Fruit fly (Drosophila melanogaster) whole organism, embryonic: ENCODE data around the gene CLS.

Experiments
- Abd-B ChIP-seq: fragments of 200-800 bp; sonication (Bioruptor generic); optimal IDR thresholded peaks from 2 replicates; lab custom pipeline; 2018; ENCODE audit warnings: missing biosample characterization, mild to moderate bottlenecking, missing genetic modification characterization, moderate library complexity
- Aef1 ChIP-seq: fragments of 200-800 bp; sonication (Bioruptor generic); IDR thresholded peaks from 3 replicates; pipeline ENCODE4 v1.3.6; 2022; ENCODE audit warnings: missing biosample characterization, missing genetic modification characterization
- CG10959 ChIP-seq: fragments of 200-800 bp; sonication (Bioruptor generic); IDR thresholded peaks from 2 replicates; pipeline ENCODE4 v1.3.6; 2022; ENCODE audit warnings: missing biosample characterization, missing genetic modification characterization
- CG11696 ChIP-seq: fragments of 200-800 bp; sonication (Bioruptor generic); IDR thresholded peaks from 2 replicates; pipeline ENCODE4 v1.3.6; 2022; ENCODE audit warnings: missing biosample characterization, missing genetic modification characterization
- CG12071 ChIP-seq: fragments of 200-800 bp; sonication (Bioruptor generic); optimal IDR thresholded peaks from 3 replicates; lab custom pipeline; 2018; ENCODE audit warnings: missing biosample characterization, mild to moderate bottlenecking, missing genetic modification characterization
- CG15514 ChIP-seq: fragments of 200-800 bp; sonication (Bioruptor generic); optimal IDR thresholded peaks from 3 replicates; lab custom pipeline; 2017; ENCODE audit warnings: missing biosample characterization, missing genetic modification characterization, mild to moderate bottlenecking, moderate library complexity, missing genetic modification reagents
- CG15696 ChIP-seq: fragments of 200-800 bp; sonication (Bioruptor generic); optimal IDR thresholded peaks from 2 replicates; lab custom pipeline; 2019; ENCODE audit warnings: missing biosample characterization, mild to moderate bottlenecking, missing genetic modification characterization, moderate library complexity
- CG1602 ChIP-seq: fragments of 200-800 bp; sonication (Bioruptor generic); optimal IDR thresholded peaks from 3 replicates; lab custom pipeline; 2016; ENCODE audit warnings: missing biosample characterization, missing genetic modification characterization
- CG17328 ChIP-seq: fragments of 200-800 bp; sonication (Bioruptor generic); IDR thresholded peaks from 2 replicates; pipeline ENCODE4 v1.3.6; 2022; ENCODE audit warnings: missing biosample characterization, missing genetic modification characterization
- CG1832 ChIP-seq: fragments of 200-800 bp; sonication (Bioruptor generic); optimal IDR thresholded peaks from 2 replicates; lab custom pipeline; 2017; ENCODE audit warnings: missing biosample characterization, mild to moderate bottlenecking, missing genetic modification characterization, inconsistent platforms
- CG32772 ChIP-seq: fragments of 200-800 bp; sonication (Bioruptor generic); IDR thresholded peaks from 2 replicates; pipeline ENCODE4 v1.3.6; 2022; ENCODE audit warnings: missing biosample characterization, missing genetic modification characterization
- CG34224 ChIP-seq: fragments of 200-800 bp; sonication (Bioruptor generic); IDR thresholded peaks from 3 replicates; pipeline ENCODE4 v1.3.6; 2022; ENCODE audit warnings: missing biosample characterization, missing genetic modification characterization; ENCODE audit not compliant: partially characterized antibody
- CG3726 ChIP-seq: fragments of 200-800 bp; sonication (Bioruptor generic); IDR thresholded peaks from 3 replicates; pipeline ENCODE4, ENCODE4 v1.3.6; 2022; ENCODE audit warnings: missing biosample characterization, missing genetic modification characterization
- CG5180 ChIP-seq: fragments of 200-800 bp; sonication (Bioruptor generic); optimal IDR thresholded peaks from 3 replicates; lab custom pipeline; 2017; ENCODE audit warnings: missing biosample characterization, missing genetic modification characterization, mild to moderate bottlenecking, moderate library complexity, missing genetic modification reagents
- CG6175 ChIP-seq: fragments of 200-800 bp; sonication (Bioruptor generic); IDR thresholded peaks from 3 replicates; pipeline ENCODE4 v1.3.6; 2022; ENCODE audit warnings: missing biosample characterization, missing genetic modification characterization
- CG6813 ChIP-seq: fragments of 200-800 bp; sonication (Bioruptor generic); optimal IDR thresholded peaks from 2 replicates; lab custom pipeline; 2017; ENCODE audit warnings: missing biosample characterization, missing genetic modification characterization, mild to moderate bottlenecking, moderate library complexity, missing genetic modification reagents
- CG9437 ChIP-seq: fragments of 200-800 bp; sonication (Bioruptor generic); optimal IDR thresholded peaks from 2 replicates; lab custom pipeline; 2018; ENCODE audit warnings: missing biosample characterization, mild to moderate bottlenecking, missing genetic modification characterization
- Doc3 ChIP-seq: fragments of 200-800 bp; sonication (Bioruptor generic); IDR thresholded peaks from 3 replicates; pipeline ENCODE4 v1.3.6; 2022; ENCODE audit warnings: missing biosample characterization, missing genetic modification characterization; ENCODE audit not compliant: partially characterized antibody
- E2f1 ChIP-seq: fragments of 200-800 bp; sonication (Bioruptor generic); IDR thresholded peaks from 2 replicates; pipeline ENCODE4 v1.3.6; 2022; ENCODE audit warnings: missing biosample characterization, missing genetic modification characterization
- ERR ChIP-seq: fragments of 200-800 bp; sonication (Bioruptor generic); optimal IDR thresholded peaks from 2 replicates; lab custom pipeline; 2016; ENCODE audit warnings: missing biosample characterization, missing genetic modification characterization
- H15 ChIP-seq: fragments of 200-800 bp; sonication (Bioruptor generic); IDR thresholded peaks from 3 replicates; pipeline ENCODE4 v1.3.6; 2022; ENCODE audit warnings: missing biosample characterization, missing genetic modification characterization
- HLH3B ChIP-seq: fragments of 200-800 bp; sonication (Bioruptor generic); IDR thresholded peaks from 2 replicates; pipeline ENCODE4 v1.3.6; 2022; ENCODE audit warnings: missing biosample characterization, missing genetic modification characterization
- Hand ChIP-seq: fragments of 200-800 bp; sonication (Bioruptor generic); optimal IDR thresholded peaks from 2 replicates; lab custom pipeline; 2017; ENCODE audit warnings: mild to moderate bottlenecking, missing biosample characterization, missing genetic modification reagents, missing genetic modification characterization
- Lhr ChIP-seq: fragments of 200-800 bp; sonication (Bioruptor generic); optimal IDR thresholded peaks from 3 replicates; lab custom pipeline; 2017; ENCODE audit warnings: mild to moderate bottlenecking, missing biosample characterization, missing genetic modification reagents, missing genetic modification characterization
- Mes4 ChIP-seq: fragments of 200-800 bp; sonication (Bioruptor generic); optimal IDR thresholded peaks from 2 replicates; lab custom pipeline; 2016; ENCODE audit warnings: missing biosample characterization, missing genetic modification characterization
- Mrtf ChIP-seq: fragments of 200-800 bp; sonication (Bioruptor generic); IDR thresholded peaks from 3 replicates; pipeline ENCODE4 v1.3.6; 2022; ENCODE audit warnings: missing biosample characterization, missing genetic modification characterization
- NC2β ChIP-seq: fragments of 200-800 bp; sonication (Bioruptor generic); optimal IDR thresholded peaks from 2 replicates; lab custom pipeline; 2016; ENCODE audit warnings: missing biosample characterization, missing genetic modification characterization
- Oaz ChIP-seq: fragments of 200-800 bp; sonication (Bioruptor generic); IDR thresholded peaks from 2 replicates; pipeline ENCODE4 v1.3.6; 2022; ENCODE audit warnings: missing biosample characterization, missing genetic modification characterization
- Ravus ChIP-seq: fragments of 200-800 bp; sonication (Bioruptor generic); IDR thresholded peaks from 2 replicates; pipeline ENCODE4 v1.3.6; 2022; ENCODE audit warnings: missing biosample characterization, missing genetic modification characterization
- Rx ChIP-seq: fragments of 200-800 bp; sonication (Bioruptor generic); IDR thresholded peaks from 2 replicates; pipeline ENCODE4 v1.3.6; 2022; ENCODE audit warnings: missing biosample characterization, missing genetic modification characterization
- Usf ChIP-seq: fragments of 200-800 bp; sonication (Bioruptor generic); optimal IDR thresholded peaks from 2 replicates; lab custom pipeline; 2017; ENCODE audit warnings: missing genotype, missing biosample characterization, missing genetic modification characterization
- amos ChIP-seq: fragments of 200-800 bp; sonication (Bioruptor generic); IDR thresholded peaks from 2 replicates; pipeline ENCODE4 v1.3.6; 2022; ENCODE audit warnings: missing biosample characterization, missing genetic modification characterization; ENCODE audit not compliant: partially characterized antibody
- cad ChIP-seq: fragments of >200 bp; optimal IDR thresholded peaks from 2 replicates; lab custom pipeline; 2017; ENCODE audit warnings: missing biosample characterization, missing genetic modification characterization
- croc ChIP-seq: fragments of 200-800 bp; sonication (Bioruptor generic); conservative IDR thresholded peaks from 3 replicates; pipeline ENCODE4 v1.3.6; 2022; ENCODE audit warnings: missing biosample characterization, missing genetic modification characterization
- dimm ChIP-seq: fragments of 200-800 bp; sonication (Bioruptor generic); IDR thresholded peaks from 2 replicates; pipeline ENCODE4 v1.3.6; 2022; ENCODE audit warnings: missing biosample characterization, missing genetic modification characterization
- exex ChIP-seq: fragments of 200-800 bp; sonication (Bioruptor generic); optimal IDR thresholded peaks from 4 replicates; lab custom pipeline; 2018; ENCODE audit warnings: missing biosample characterization, mild to moderate bottlenecking, missing genetic modification characterization, moderate library complexity
- fd3F ChIP-seq: fragments of 200-800 bp; sonication (Bioruptor generic); optimal IDR thresholded peaks from 2 replicates; lab custom pipeline; 2018; ENCODE audit warnings: missing biosample characterization, mild to moderate bottlenecking, missing genetic modification characterization, moderate library complexity
- gcm2 ChIP-seq: fragments of 200-800 bp; sonication (Bioruptor generic); optimal IDR thresholded peaks from 2 replicates; lab custom pipeline; 2016; ENCODE audit warnings: missing biosample characterization, missing genetic modification characterization
- lab ChIP-seq: fragments of 200-800 bp; sonication (Bioruptor generic); optimal IDR thresholded peaks from 3 replicates; lab custom pipeline; 2017; ENCODE audit warnings: missing biosample characterization, missing genetic modification characterization, mild to moderate bottlenecking, moderate library complexity, missing genetic modification reagents
- lola ChIP-seq, 3 experiments: fragments of >200 bp in 2 of 3; fragments of 200-800 bp in 1 of 3; sonication (Bioruptor generic) in 1 of 3; optimal IDR thresholded peaks; 2 replicates each; lab custom pipeline; 2017 to 2019; ENCODE audit warnings: missing biosample characterization in 3 of 3, missing genetic modification characterization in 3 of 3, mild to moderate bottlenecking in 1 of 3, moderate library complexity in 1 of 3
- mld ChIP-seq: fragments of 200-800 bp; sonication (Bioruptor generic); IDR thresholded peaks from 3 replicates; pipeline ENCODE4 v1.3.6; 2022; ENCODE audit warnings: missing biosample characterization, missing genetic modification characterization; ENCODE audit not compliant: partially characterized antibody
- nerfin-2 ChIP-seq: fragments of 200-800 bp; sonication (Bioruptor generic); IDR thresholded peaks from 2 replicates; pipeline ENCODE4 v1.3.6; 2022; ENCODE audit warnings: missing biosample characterization, missing genetic modification characterization; ENCODE audit not compliant: partially characterized antibody
- nom ChIP-seq: fragments of 200-800 bp; sonication (Bioruptor generic); optimal IDR thresholded peaks from 2 replicates; lab custom pipeline; 2017; ENCODE audit warnings: missing biosample characterization, missing genetic modification characterization, mild to moderate bottlenecking, moderate library complexity, missing genetic modification reagents
- pho ChIP-seq: fragments of 200-800 bp; sonication (Bioruptor generic); optimal IDR thresholded peaks from 2 replicates; lab custom pipeline; 2016; ENCODE audit warnings: missing biosample characterization, missing genetic modification characterization
- ro ChIP-seq: fragments of 200-800 bp; sonication (Bioruptor generic); IDR thresholded peaks from 2 replicates; pipeline ENCODE4 v1.3.6; 2022; ENCODE audit warnings: missing biosample characterization, missing genetic modification characterization
- scrt ChIP-seq: fragments of 200-800 bp; sonication (Bioruptor generic); optimal IDR thresholded peaks from 2 replicates; lab custom pipeline; 2018; ENCODE audit warnings: missing biosample characterization, mild to moderate bottlenecking, missing genetic modification characterization, moderate library complexity
- ssp ChIP-seq: fragments of 200-800 bp; sonication (Bioruptor generic); IDR thresholded peaks from 2 replicates; pipeline ENCODE4 v1.3.6; 2022; ENCODE audit warnings: missing biosample characterization, missing genetic modification characterization
- unpg ChIP-seq: fragments of 200-800 bp; sonication (Bioruptor generic); optimal IDR thresholded peaks from 3 replicates; lab custom pipeline; 2018; ENCODE audit warnings: missing biosample characterization, mild to moderate bottlenecking, missing genetic modification characterization, moderate library complexity
- vvl ChIP-seq: fragments of 200-800 bp; sonication (Bioruptor generic); IDR thresholded peaks from 2 replicates; pipeline ENCODE4 v1.3.6; 2022; ENCODE audit warnings: missing biosample characterization, missing genetic modification characterization
- wek ChIP-seq: fragments of 200-800 bp; sonication (Bioruptor generic); optimal IDR thresholded peaks from 3 replicates; lab custom pipeline; 2018; ENCODE audit warnings: missing biosample characterization, mild to moderate bottlenecking, missing genetic modification characterization, moderate library complexity

The CLS gene

DNA sequence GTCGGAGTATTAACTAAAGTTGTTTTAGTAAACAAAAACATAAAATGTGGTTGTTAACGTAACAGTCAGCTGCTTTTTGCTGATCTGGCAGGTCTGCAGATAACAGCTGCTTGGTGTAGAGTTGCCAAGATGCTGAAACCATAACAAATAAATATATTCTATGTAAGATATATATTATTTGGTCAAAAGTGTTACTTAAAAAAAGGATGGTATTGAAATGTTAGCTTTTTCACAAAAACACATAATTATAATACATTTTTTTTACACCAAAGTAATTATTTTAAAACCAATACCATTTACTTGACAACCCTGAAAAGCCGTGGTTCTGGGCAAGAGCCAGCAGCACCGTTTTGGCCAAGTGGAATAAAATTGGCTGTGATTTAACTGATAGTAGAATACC, 6.6 kb downstream of the CLS start, which contains the start of the genes CG4743 and Idh3g (continued):
- TF ChIP-seq croc (GFP tag; lab: Robert Waterston, UW) (peak; percentile 92), mld (GFP tag; lab: Robert Waterston, UW) (no peak), lab (peak; percentile 98), cad (no peak), CG11696 (peak; percentile 89), Abd-B (peak; percentile 99), nom (GFP tag; lab: Kevin White, UChicago) (peak; percentile 93), HLH3B (peak; percentile 97), pho (GFP tag; lab: Kevin White, UChicago) (peak; percentile 75), CG6175 (GFP tag; lab: Robert Waterston, UW) (peak; percentile 87), gcm2 (GFP tag; lab: Kevin White, UChicago) (peak; percentile 80), CG5180 (GFP tag; lab: Kevin White, UChicago) (peak; percentile 83), CG6813 (peak; percentile 96), nerfin-2 (GFP tag; lab: Robert Waterston, UW) (no peak), CG15696 (tag; lab: Kevin White, UChicago) (peak; percentile 99), ssp (peak; percentile 86), Doc3 (GFP tag; lab: Robert Waterston, UW) (no peak), ro (GFP tag; lab: Robert Waterston, UW) (peak; percentile 84), vvl (peak; percentile 99), Oaz (peak; percentile 93), Hand (GFP tag; lab: Kevin White, UChicago) (peak; percentile 95), lola (GFP tag; optimal IDR thresholded peaks at IDR 0.05; lab: Kevin White, UChicago) (peak in 1 of 3 experiments; percentile 98), fd3F (GFP tag; lab: Kevin White, UChicago) (peak; percentile 97), CG15514 (GFP tag; lab: Kevin White, UChicago) (peak; percentile 94), NC2β (GFP tag; lab: Kevin White, UChicago) (peak; percentile 71), Lhr (peak; percentile 92), Ravus (GFP tag; lab: Robert Waterston, UW) (peak; percentile 88), ERR (peak; percentile 53), amos (no peak), CG17328 (GFP tag; lab: Robert Waterston, UW) (peak; percentile 98), Mes4 (GFP tag; lab: Kevin White, UChicago) (peak; percentile 77), dimm (GFP tag; lab: Robert Waterston, UW) (peak; percentile 90), CG10959 (GFP tag; lab: Robert Waterston, UW) (peak; percentile 93), unpg (peak; percentile 99), Mrtf (GFP tag; lab: Robert Waterston, UW) (peak; percentile 90), CG1602 (GFP tag; lab: Kevin White, UChicago) (peak; percentile 97), CG3726 (GFP tag; lab: Robert Waterston, UW) (peak; percentile 91), CG34224 (GFP tag; lab: Robert Waterston, UW) (no peak; the same call in 2 of the 3 replicates), CG12071 (GFP tag; lab: Kevin White, UChicago) (peak; percentile 85), CG1832 (GFP tag; lab: Kevin White, UChicago) (no peak), Aef1 (GFP tag; lab: Robert Waterston, UW) (peak; percentile 93), Rx (GFP tag; lab: Robert Waterston, UW) (peak; percentile 82), E2f1 (GFP tag; lab: Robert Waterston, UW) (peak; percentile 97), wek (GFP tag; lab: Kevin White, UChicago) (peak; percentile 81), H15 (GFP tag; lab: Robert Waterston, UW) (peak; percentile 90), CG32772 (GFP tag; lab: Robert Waterston, UW) (peak; percentile 92), exex (tag; lab: Kevin White, UChicago) (peak; percentile 87), CG9437 (GFP tag; lab: Kevin White, UChicago) (peak; percentile 98), Usf (GFP tag; lab: Kevin White, UChicago) (peak; percentile 89), scrt (GFP tag; lab: Kevin White, UChicago) (peak; percentile 93)
